Worm (Caenorhabditis elegans): ENCODE measurements around the gene D2045.7.
A peak's percentile ranks its signal among the peaks of the same experiment; 100 is the strongest.

D2045.7 gene

DNA sequence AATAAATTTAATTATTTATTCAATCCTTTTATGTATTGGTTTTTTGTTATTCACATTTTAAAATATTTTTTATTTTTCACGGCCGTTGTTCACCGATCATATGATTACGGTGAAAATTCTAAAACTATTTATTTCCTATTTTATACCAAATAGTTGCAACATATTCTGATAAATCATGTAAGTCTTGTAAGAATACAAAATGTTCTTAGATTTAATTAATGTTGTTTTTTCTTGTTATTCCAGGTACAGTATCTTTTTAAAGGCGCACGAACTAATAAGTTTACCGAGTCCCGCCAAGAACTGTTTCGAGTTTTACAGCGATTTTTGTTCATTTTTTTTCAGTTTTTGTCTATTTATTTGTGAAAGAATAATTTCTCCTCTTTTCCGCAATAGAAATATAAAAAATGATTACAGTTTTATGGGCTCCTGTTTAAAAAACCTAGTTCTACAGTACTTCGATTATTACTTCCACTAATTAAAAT is 9.7 kb upstream of the D2045.7 start, which contains the start of gene D2045.5:
Gene D2045.5, minus strand, starts transcription at position 51 of the 482 bp plus-strand sequence.
- peak; percentile 40; the same call in 1 of the 2 replicates for TF ChIP-seq D2030.7 (GFP tag; IDR thresholded peaks at IDR 0.05)
- peak; percentile 70 for TF ChIP-seq xnd-1 (tag; optimal IDR thresholded peaks at IDR 0.05)
- peak; percentile 77 for TF ChIP-seq F33H1.4 (GFP tag; IDR thresholded peaks at IDR 0.05)
- no peak for TF ChIP-seq rec-8 (tag; optimal IDR thresholded peaks at IDR 0.05)
- peak; percentile 54 for TF ChIP-seq madf-8 (GFP tag; conservative IDR thresholded peaks at IDR 0.05)
- peak; percentile 33 for TF ChIP-seq efl-1 (GFP tag; optimal IDR thresholded peaks at IDR 0.05)
- no peak for TF ChIP-seq hmg-20 (GFP tag; IDR thresholded peaks at IDR 0.05)
- TF ChIP-seq madf-6 (GFP tag; IDR thresholded peaks at IDR 0.05), result peak; percentile 76
- TF ChIP-seq lin-54 (GFP tag; optimal IDR thresholded peaks at IDR 0.05), result no peak
- TF ChIP-seq ets-4 (GFP tag; optimal IDR thresholded peaks at IDR 0.05), result no peak
- no peak for TF ChIP-seq F10E7.11 (tag; optimal IDR thresholded peaks at IDR 0.05)
- TF ChIP-seq lsl-1 (GFP tag; optimal IDR thresholded peaks at IDR 0.05), result peak; percentile 86
- no peak for TF ChIP-seq hlh-12 (tag; optimal IDR thresholded peaks at IDR 0.05)

- TF ChIP-seq cebp-1 (GFP tag; IDR thresholded peaks at IDR 0.05) (peak; percentile 68; the same call in 1 of the 2 replicates), cebp-1 (tag; optimal IDR thresholded peaks at IDR 0.05) (peak; percentile 88), K12H6.12 (tag; optimal IDR thresholded peaks at IDR 0.05) (no peak), attf-5 (GFP tag; optimal IDR thresholded peaks at IDR 0.05) (no peak), Y53F4B.3 (GFP tag; IDR thresholded peaks at IDR 0.05) (no peak), lin-26 (GFP tag; IDR thresholded peaks at IDR 0.05) (no peak), mcd-1 (GFP tag; IDR thresholded peaks at IDR 0.05) (0 out of 2 replicates have a peak, but pooled peaks have one; percentile 24)
Observed at ce11 chrIII:10470927-10471326, 8.4 kb upstream of the D2045.7 start, which contains the start of gene cul-1. Gene cul-1, plus strand, starts transcription at chrIII:10471237.

DNA sequence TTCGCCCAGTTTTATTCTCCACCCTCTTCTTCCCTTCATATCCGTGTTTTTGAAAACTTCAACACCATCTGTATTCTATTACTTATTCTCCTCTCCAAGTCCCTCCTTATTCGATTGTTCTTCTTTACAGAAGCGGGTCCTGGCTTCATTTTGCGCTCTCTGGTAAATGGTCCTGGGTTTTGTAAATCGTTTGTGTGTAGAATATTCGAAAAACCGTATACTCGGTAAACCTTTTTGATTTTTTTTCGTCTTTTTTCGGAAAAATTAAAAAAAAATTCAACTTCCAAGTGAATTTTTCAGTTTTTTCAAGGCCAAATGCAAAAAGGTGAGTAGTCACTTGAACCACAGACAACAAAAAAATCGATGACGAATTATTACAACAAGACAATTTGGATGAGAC is 4.3 kb upstream of the D2045.7 start, which contains the start of gene D2045.9:
Gene D2045.9, plus strand, starts transcription at position 301 of the 400 bp plus-strand sequence.
- TF ChIP-seq B0035.1 (tag; optimal IDR thresholded peaks at IDR 0.05), result no peak
- no peak for TF ChIP-seq lag-1 (GFP tag; IDR thresholded peaks at IDR 0.05)
- no peak for TF ChIP-seq dpff-1 (tag; optimal IDR thresholded peaks at IDR 0.05)
- TF ChIP-seq ceh-79 (tag; optimal IDR thresholded peaks at IDR 0.05), result no peak
- no peak for TF ChIP-seq Y53G8AR.9 (GFP tag; conservative IDR thresholded peaks at IDR 0.05)
- no peak for TF ChIP-seq attf-3 (GFP tag; conservative IDR thresholded peaks at IDR 0.05)
- TF ChIP-seq mxl-1 (tag; optimal IDR thresholded peaks at IDR 0.05), result no peak
- no peak for TF ChIP-seq F57C9.4 (tag; optimal IDR thresholded peaks at IDR 0.05)
- TF ChIP-seq akir-1 (GFP tag; optimal IDR thresholded peaks at IDR 0.05), result no peak
- TF ChIP-seq efl-1 (GFP tag; optimal IDR thresholded peaks at IDR 0.05), result no peak
- no peak for TF ChIP-seq tlf-1 (GFP tag; optimal IDR thresholded peaks at IDR 0.05)
- TF ChIP-seq F22D6.2 (tag; optimal IDR thresholded peaks at IDR 0.05), result no peak
- TF ChIP-seq cebp-1 (GFP tag; IDR thresholded peaks at IDR 0.05), result no peak
- no peak for TF ChIP-seq cebp-1 (tag; optimal IDR thresholded peaks at IDR 0.05)
- TF ChIP-seq aptf-2 (GFP tag; conservative IDR thresholded peaks at IDR 0.05), result no peak
- no peak for TF ChIP-seq B0261.1 (tag; optimal IDR thresholded peaks at IDR 0.05)
- TF ChIP-seq lin-26 (GFP tag; IDR thresholded peaks at IDR 0.05), result no peak
- no peak for TF ChIP-seq B0336.3 (GFP tag; IDR thresholded peaks at IDR 0.05)

DNA sequence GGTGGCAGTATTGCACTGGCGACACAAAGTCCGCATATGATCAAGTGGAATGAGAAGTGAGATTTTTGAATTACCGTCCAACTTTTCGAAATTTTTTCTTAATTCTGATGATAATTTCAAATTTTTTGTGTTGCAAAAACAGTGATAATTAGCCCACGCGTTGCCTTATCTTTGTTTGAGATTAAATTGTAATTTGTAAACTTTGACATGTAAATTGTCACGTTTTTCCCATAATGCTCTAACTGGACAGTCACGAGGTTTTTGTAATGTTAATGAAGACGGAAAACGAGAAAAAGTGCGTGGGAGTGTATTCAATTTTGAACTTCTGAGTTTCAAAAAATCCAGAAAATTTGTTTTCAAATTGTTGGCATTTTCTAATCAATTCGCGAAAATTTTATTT is 2.2 kb downstream of the D2045.7 start:
- no peak for TF ChIP-seq tbx-9 (tag; optimal IDR thresholded peaks at IDR 0.05; ENCODE audit: borderline replicate concordance)
- no peak for TF ChIP-seq ztf-6 (GFP tag; IDR thresholded peaks at IDR 0.05)
- no peak for TF ChIP-seq dpl-1 (GFP tag; optimal IDR thresholded peaks at IDR 0.05)
- TF ChIP-seq ceh-58 (GFP tag; IDR thresholded peaks at IDR 0.05), result no peak
- TF ChIP-seq mxl-1 (tag; optimal IDR thresholded peaks at IDR 0.05), result no peak
- no peak for TF ChIP-seq nfya-1 (tag; optimal IDR thresholded peaks at IDR 0.05; ENCODE audit: borderline replicate concordance, insufficient read depth)
- TF ChIP-seq unc-62 (GFP tag; optimal IDR thresholded peaks at IDR 0.05), result no peak
- TF ChIP-seq F37B4.10 (GFP tag; IDR thresholded peaks at IDR 0.05), result no peak
- no peak for TF ChIP-seq B0035.1 (tag; optimal IDR thresholded peaks at IDR 0.05)
- TF ChIP-seq efl-1 (GFP tag; optimal IDR thresholded peaks at IDR 0.05), result no peak
- no peak for TF ChIP-seq Y67H2A.10 (GFP tag; conservative IDR thresholded peaks at IDR 0.05)
- no peak for TF ChIP-seq rcor-1 (GFP tag; IDR thresholded peaks at IDR 0.05)
- no peak for TF ChIP-seq attf-6 (GFP tag; IDR thresholded peaks at IDR 0.05)
- no peak for TF ChIP-seq repo-1 (tag; optimal IDR thresholded peaks at IDR 0.05)
- TF ChIP-seq B0336.3 (GFP tag; IDR thresholded peaks at IDR 0.05), result no peak

Data from whole organism, young adult.